Fruit fly (Drosophila melanogaster) whole organism, pupa: ENCODE results near the gene CG8607.

Experiments used
- CG10348 ChIP-seq: fragments of 200-800 bp; sonication (Bioruptor generic); IDR thresholded peaks from 2 replicates; pipeline ENCODE4 v1.3.6; 2022; ENCODE audit warnings: missing biosample characterization, missing genetic modification characterization
- CG12605 ChIP-seq: fragments of 200-800 bp; sonication (Bioruptor generic); IDR thresholded peaks from 2 replicates; pipeline ENCODE4 v1.3.6; 2022; ENCODE audit warnings: missing biosample characterization, missing genetic modification characterization
- CG13204 ChIP-seq: fragments of 200-800 bp; sonication (Bioruptor generic); optimal IDR thresholded peaks from 2 replicates; lab custom pipeline; 2018; ENCODE audit warnings: missing biosample characterization, mild to moderate bottlenecking, missing genetic modification characterization, moderate library complexity
- CG14655 ChIP-seq: fragments of 200-800 bp; sonication (Bioruptor generic); optimal IDR thresholded peaks from 3 replicates; lab custom pipeline; 2017; ENCODE audit warnings: mild to moderate bottlenecking, missing biosample characterization, missing genetic modification reagents, missing genetic modification characterization
- CG15710 ChIP-seq: fragments of 200-800 bp; sonication (Bioruptor generic); optimal IDR thresholded peaks from 2 replicates; lab custom pipeline; 2018; ENCODE audit warnings: missing biosample characterization, mild to moderate bottlenecking, missing genetic modification characterization, moderate library complexity
- CG17806 ChIP-seq: fragments of 200-800 bp; sonication (Bioruptor generic); optimal IDR thresholded peaks from 2 replicates; lab custom pipeline; 2018; ENCODE audit warnings: missing biosample characterization, mild to moderate bottlenecking, missing genetic modification characterization, moderate library complexity
- CG32121 ChIP-seq: fragments of 200-800 bp; sonication (Bioruptor generic); IDR thresholded peaks from 2 replicates; pipeline ENCODE4 v1.3.6; 2022; ENCODE audit warnings: missing biosample characterization, missing genetic modification characterization
- CG34367 ChIP-seq: fragments of 200-800 bp; sonication (Bioruptor generic); optimal IDR thresholded peaks from 2 replicates; lab custom pipeline; 2018; ENCODE audit warnings: missing biosample characterization, mild to moderate bottlenecking, missing genetic modification characterization
- CG4496 ChIP-seq: fragments of 200-800 bp; sonication (Bioruptor generic); IDR thresholded peaks from 3 replicates; pipeline ENCODE4 v1.3.6; 2022; ENCODE audit warnings: missing biosample characterization, missing genetic modification characterization
- CG8159 ChIP-seq: fragments of 200-800 bp; sonication (Bioruptor generic); optimal IDR thresholded peaks from 3 replicates; lab custom pipeline; 2018; ENCODE audit warnings: missing biosample characterization, mild to moderate bottlenecking, missing genetic modification characterization, moderate library complexity
- CG8301 ChIP-seq: fragments of 200-800 bp; sonication (Bioruptor generic); optimal IDR thresholded peaks from 2 replicates; lab custom pipeline; 2018; ENCODE audit warnings: missing biosample characterization, mild to moderate bottlenecking, missing genetic modification characterization
- CG9948 ChIP-seq: fragments of 200-800 bp; sonication (Bioruptor generic); optimal IDR thresholded peaks from 2 replicates; lab custom pipeline; 2018; ENCODE audit warnings: missing biosample characterization, mild to moderate bottlenecking, missing genetic modification characterization, moderate library complexity
- D1 ChIP-seq: fragments of 200-800 bp; sonication (Bioruptor generic); optimal IDR thresholded peaks from 2 replicates; lab custom pipeline; 2018; ENCODE audit warnings: missing biosample characterization, mild to moderate bottlenecking, missing genetic modification characterization, moderate library complexity
- EcR ChIP-seq: fragments of 200-800 bp; sonication (Bioruptor generic); optimal IDR thresholded peaks from 3 replicates; lab custom pipeline; 2019; ENCODE audit warnings: missing biosample characterization, missing genetic modification characterization, mild to moderate bottlenecking, moderate library complexity, missing genetic modification reagents
- Ets98B ChIP-seq: fragments of 200-800 bp; sonication (Bioruptor generic); IDR thresholded peaks from 2 replicates; pipeline ENCODE4 v1.3.6; 2022; ENCODE audit warnings: missing biosample characterization, missing genetic modification characterization
- Pif1A ChIP-seq: fragments of 200-800 bp; sonication (Bioruptor generic); optimal IDR thresholded peaks from 3 replicates; lab custom pipeline; 2016; ENCODE audit warnings: missing biosample characterization, missing genetic modification characterization
- Pif1B ChIP-seq: fragments of 200-800 bp; sonication (Bioruptor generic); optimal IDR thresholded peaks from 3 replicates; lab custom pipeline; 2016; ENCODE audit warnings: missing biosample characterization, missing genetic modification characterization
- Snoo ChIP-seq: fragments of 200-800 bp; sonication (Bioruptor generic); optimal IDR thresholded peaks from 3 replicates; lab custom pipeline; 2017; ENCODE audit warnings: missing biosample characterization, mild to moderate bottlenecking, missing genetic modification characterization, inconsistent platforms
- fd96Ca ChIP-seq: fragments of 200-800 bp; sonication (Bioruptor generic); IDR thresholded peaks from 3 replicates; pipeline ENCODE4 v1.3.6; 2022; ENCODE audit warnings: missing biosample characterization, missing genetic modification characterization
- gl ChIP-seq: fragments of 200-800 bp; sonication (Bioruptor generic); optimal IDR thresholded peaks from 2 replicates; lab custom pipeline; 2018; ENCODE audit warnings: missing biosample characterization, mild to moderate bottlenecking, missing genetic modification characterization
- rn ChIP-seq: fragments of 200-800 bp; sonication (Bioruptor generic); IDR thresholded peaks from 2 replicates; pipeline ENCODE4 v1.3.6; 2022; ENCODE audit warnings: missing biosample characterization, missing genetic modification characterization

Gene CG8607

DNA sequence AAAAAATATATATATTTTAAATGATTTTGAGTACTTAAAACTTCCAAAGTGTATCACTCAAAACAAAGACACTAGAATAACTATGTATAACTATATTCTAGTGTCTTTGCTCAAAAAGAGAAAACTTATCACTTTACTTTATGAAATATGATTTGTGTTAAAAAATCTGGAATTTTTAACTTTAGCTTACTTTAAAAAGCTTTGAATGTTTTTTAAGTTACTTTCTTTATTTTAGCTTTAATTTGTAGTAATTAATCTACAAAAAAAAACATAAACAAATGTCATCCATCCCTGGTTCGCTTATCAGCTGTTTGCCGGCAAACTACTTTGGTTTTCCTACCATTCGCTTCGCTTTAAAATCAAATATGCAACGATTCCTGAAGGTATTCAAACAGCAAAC, at the start of gene CG8607:
CG8607 (plus strand) TSS at position 301 of the 400 bp plus-strand sequence.
- TF ChIP-seq Pif1A (GFP tag; lab: Kevin White, UChicago) (no peak), Snoo (tag; lab: Kevin White, UChicago) (no peak)

DNA sequence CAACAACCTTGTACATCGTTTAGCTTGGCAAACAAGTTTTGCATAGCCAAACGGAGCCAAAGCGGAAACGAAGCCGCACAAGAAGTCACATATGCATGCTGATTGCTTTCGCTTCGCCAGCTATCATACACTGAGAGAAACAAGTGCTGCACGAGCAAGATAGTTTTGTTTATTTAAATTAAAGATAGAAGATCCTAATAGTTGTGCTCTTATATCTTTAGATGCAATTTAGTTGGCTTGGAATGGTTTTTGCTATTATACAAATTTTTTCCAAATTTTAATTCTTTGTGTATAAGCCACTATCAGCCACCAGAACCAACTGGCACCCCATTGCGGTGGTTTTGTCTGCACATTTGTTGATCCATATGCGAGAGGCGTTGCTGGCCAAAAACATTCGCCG, 36.3 kb upstream of the CG8607 start:
- TF ChIP-seq D1 (tag; lab: Kevin White, UChicago) (no peak), gl (tag; lab: Kevin White, UChicago) (no peak), CG15710 (tag; lab: Kevin White, UChicago) (no peak), Ets98B (GFP tag; lab: Robert Waterston, UW) (no peak), EcR (GFP tag; lab: Kevin White, UChicago) (no peak), CG8301 (no peak), CG14655 (GFP tag; lab: Kevin White, UChicago) (peak; percentile 45), CG10348 (GFP tag; lab: Robert Waterston, UW) (no peak), CG34367 (tag; lab: Kevin White, UChicago) (no peak), Snoo (tag; lab: Kevin White, UChicago) (no peak), Pif1A (GFP tag; lab: Kevin White, UChicago) (peak; percentile 16), CG4496 (GFP tag; lab: Robert Waterston, UW) (no peak), fd96Ca (GFP tag; lab: Robert Waterston, UW) (0 out of 3 replicates have a peak, but pooled peaks have one; percentile 8)
- TF ChIP-seq, all 21 proteins: peak for 3

DNA sequence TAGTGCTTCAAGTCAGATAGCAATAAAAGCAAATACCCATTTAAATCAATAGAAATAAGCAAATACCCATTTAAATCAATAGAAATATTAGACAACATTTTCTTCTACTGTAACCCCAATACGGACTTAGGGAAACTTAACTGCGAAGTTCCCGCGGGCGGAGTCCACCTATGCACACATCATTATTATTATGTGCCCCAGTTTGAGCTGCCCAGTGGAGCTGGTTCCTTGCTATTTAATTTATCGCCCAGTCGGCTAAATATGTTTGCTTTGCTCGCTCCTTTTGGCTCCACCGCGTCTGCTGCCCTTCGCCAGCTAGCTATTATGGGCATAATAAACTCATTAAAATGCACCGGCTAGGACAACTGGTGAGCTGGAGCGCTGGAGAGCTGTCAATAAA, 19.2 kb upstream of the CG8607 start:
- TF ChIP-seq D1 (tag; lab: Kevin White, UChicago) (no peak), CG12605 (no peak), CG9948 (no peak), CG4496 (GFP tag; lab: Robert Waterston, UW) (no peak), CG15710 (tag; lab: Kevin White, UChicago) (no peak), CG13204 (GFP tag; lab: Kevin White, UChicago) (no peak), Snoo (tag; lab: Kevin White, UChicago) (no peak), CG10348 (GFP tag; lab: Robert Waterston, UW) (no peak), fd96Ca (GFP tag; lab: Robert Waterston, UW) (no peak), Ets98B (GFP tag; lab: Robert Waterston, UW) (no peak), CG32121 (GFP tag; lab: Robert Waterston, UW) (no peak), gl (tag; lab: Kevin White, UChicago) (no peak), EcR (GFP tag; lab: Kevin White, UChicago) (no peak), CG8301 (no peak), CG14655 (GFP tag; lab: Kevin White, UChicago) (no peak), CG34367 (tag; lab: Kevin White, UChicago) (no peak), CG8159 (tag; lab: Kevin White, UChicago) (no peak)

DNA sequence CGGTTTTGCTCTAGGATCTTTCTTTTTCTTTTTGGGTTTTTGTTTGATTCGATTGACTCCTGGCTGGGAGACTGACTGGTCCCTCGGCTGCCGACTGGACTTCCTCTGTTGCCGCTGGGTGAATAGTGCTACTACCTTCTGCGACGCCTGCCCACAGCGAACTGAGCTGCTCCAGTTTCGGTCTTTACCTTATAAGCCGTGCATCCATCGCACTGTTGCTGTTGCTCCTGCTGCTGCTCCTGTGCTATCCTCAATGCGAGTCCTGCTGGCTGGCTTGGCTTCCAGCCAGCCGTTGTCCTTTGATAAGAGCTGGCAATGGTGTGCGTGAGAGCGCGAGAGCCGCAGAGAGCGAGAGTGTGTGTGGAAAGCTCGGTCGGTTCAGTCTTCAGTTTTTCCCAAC, 7.1 kb upstream of the CG8607 start, which contains the start of gene unc-13-4A:
unc-13-4A (minus strand) TSS at position 143 of the 400 bp plus-strand sequence.
- TF ChIP-seq CG10348 (GFP tag; lab: Robert Waterston, UW): no peak
- no peak for TF ChIP-seq CG14655 (GFP tag; lab: Kevin White, UChicago)
- no peak for TF ChIP-seq Pif1A (GFP tag; lab: Kevin White, UChicago)

DNA sequence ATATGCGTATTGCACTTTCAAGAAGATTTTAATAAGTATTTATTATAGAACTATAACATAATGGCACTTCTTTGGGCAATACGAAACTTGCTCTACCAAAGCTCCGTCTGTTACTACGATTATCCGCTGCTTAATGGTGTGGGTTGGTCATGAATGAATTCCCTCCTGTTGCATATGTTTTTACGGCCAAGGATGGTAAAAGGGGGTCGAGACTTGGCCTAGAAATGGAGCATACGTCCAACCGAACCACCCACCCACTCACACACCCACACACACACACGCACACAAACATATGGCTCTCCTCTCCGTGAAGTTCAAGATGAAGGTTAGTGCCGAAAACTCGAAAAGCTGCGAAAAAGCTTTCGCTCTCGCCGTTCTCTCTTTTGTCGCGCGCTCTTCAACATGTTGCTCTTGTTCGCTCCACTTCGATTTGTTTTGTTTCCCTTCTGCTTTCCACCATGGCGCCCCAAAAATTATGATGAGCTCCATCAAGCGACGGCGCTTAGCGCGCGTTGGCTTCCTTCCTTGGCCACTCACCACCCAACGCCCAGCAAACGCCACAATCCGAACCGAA, 6.2 kb upstream of the CG8607 start:
- TF ChIP-seq Ets98B (GFP tag; lab: Robert Waterston, UW): no peak
- no peak for TF ChIP-seq CG10348 (GFP tag; lab: Robert Waterston, UW)

DNA sequence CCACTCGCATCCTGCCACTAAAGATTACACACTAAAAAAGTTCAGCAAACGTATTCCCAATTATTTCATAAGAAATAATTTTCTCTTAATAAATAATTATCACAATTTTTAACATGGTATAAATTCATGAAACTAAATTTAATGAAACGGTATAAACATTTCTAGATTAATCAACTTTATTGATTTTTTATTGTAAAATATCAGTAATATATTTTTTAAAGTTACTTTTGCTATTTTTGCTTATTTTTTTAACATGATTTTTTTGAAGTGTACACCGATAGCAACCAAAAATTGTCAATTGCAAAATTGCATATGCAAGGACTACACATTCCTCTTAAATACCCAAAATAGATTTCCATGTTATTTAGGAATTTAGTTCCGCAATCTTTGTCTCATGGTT, 5.7 kb upstream of the CG8607 start:
- TF ChIP-seq D1 (tag; lab: Kevin White, UChicago) (no peak), CG10348 (GFP tag; lab: Robert Waterston, UW) (no peak), CG32121 (GFP tag; lab: Robert Waterston, UW) (no peak), CG13204 (GFP tag; lab: Kevin White, UChicago) (no peak), Snoo (tag; lab: Kevin White, UChicago) (no peak), Ets98B (GFP tag; lab: Robert Waterston, UW) (no peak), EcR (GFP tag; lab: Kevin White, UChicago) (no peak), gl (tag; lab: Kevin White, UChicago) (no peak), CG34367 (tag; lab: Kevin White, UChicago) (no peak), CG9948 (no peak), Pif1B (GFP tag; lab: Kevin White, UChicago) (no peak), CG15710 (tag; lab: Kevin White, UChicago) (no peak), CG12605 (no peak), CG17806 (tag; lab: Kevin White, UChicago) (no peak), rn (GFP tag; lab: Robert Waterston, UW) (no peak), CG14655 (GFP tag; lab: Kevin White, UChicago) (no peak), fd96Ca (GFP tag; lab: Robert Waterston, UW) (no peak)
- TF ChIP-seq, all 21 proteins: peak for 0

DNA sequence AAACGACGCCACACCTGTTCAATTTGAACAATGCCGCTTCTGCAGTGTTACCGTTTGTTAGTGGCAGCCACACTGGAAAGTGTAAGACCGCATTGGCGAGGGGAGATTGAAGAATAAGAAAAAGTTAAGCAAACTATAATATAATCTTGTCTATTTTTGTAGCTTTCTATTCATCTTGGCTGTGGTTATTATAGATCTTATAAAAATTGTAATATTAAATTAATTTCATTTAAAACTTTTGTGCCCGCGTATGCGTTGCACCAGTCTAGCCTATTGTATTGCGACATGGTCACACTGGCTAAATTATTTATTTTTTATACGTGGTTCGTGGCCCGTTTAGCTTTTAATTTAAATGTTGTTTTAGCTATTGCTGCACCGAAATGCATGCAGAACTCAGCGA, 3.5 kb downstream of the CG8607 start, which contains the start of the genes RhoGEF4 and Rint1:
RhoGEF4 (minus strand) TSS at position 64 of the 400 bp plus-strand sequence.
Rint1 (plus strand) TSS at position 272 of the 400 bp plus-strand sequence.
- TF ChIP-seq Ets98B (GFP tag; lab: Robert Waterston, UW) (no peak), CG34367 (tag; lab: Kevin White, UChicago) (no peak), CG17806 (tag; lab: Kevin White, UChicago) (peak; percentile 16), CG15710 (tag; lab: Kevin White, UChicago) (peak; percentile 40), fd96Ca (GFP tag; lab: Robert Waterston, UW) (peak; percentile 43; the same call in 1 of the 3 replicates), CG9948 (peak; percentile 36), CG32121 (GFP tag; lab: Robert Waterston, UW) (peak; percentile 43; the same call in 1 of the 2 replicates), CG14655 (GFP tag; lab: Kevin White, UChicago) (no peak), CG4496 (GFP tag; lab: Robert Waterston, UW) (0 out of 3 replicates have a peak, but pooled peaks have one; percentile 30), CG8159 (tag; lab: Kevin White, UChicago) (peak; percentile 62)
